Worm (Caenorhabditis elegans) whole organism, L2 larva: Measurements from ENCODE around the gene Y105C5B.9.

Experiments
- R02D3.7 ChIP-seq: fragments of 150-350 bp; optimal IDR thresholded peaks from 2 replicates; lab custom pipeline; 2014; ENCODE audit warnings: missing biosample characterization, missing genetic modification characterization
- Y55F3AM.14 ChIP-seq: fragments of 200-800 bp; sonication (Bioruptor generic); optimal IDR thresholded peaks from 2 replicates; lab custom pipeline; 2018; ENCODE audit warnings: mild to moderate bottlenecking, missing genetic modification characterization, missing compliant biosample characterization
- alr-1 ChIP-seq: fragments of 150-350 bp; optimal IDR thresholded peaks from 2 replicates; lab custom pipeline; 2014; ENCODE audit warnings: missing biosample characterization, missing genetic modification characterization
- aly-2 ChIP-seq: fragments of 150-350 bp; optimal IDR thresholded peaks from 2 replicates; lab custom pipeline; 2014; ENCODE audit warnings: missing biosample characterization, missing genetic modification characterization
- ama-1 ChIP-seq: fragments of 150-350 bp; optimal IDR thresholded peaks from 2 replicates; lab custom pipeline; 2018; ENCODE audit warnings: inconsistent platforms
- blmp-1 ChIP-seq: sonication (generic microtip); optimal IDR thresholded peaks from 2 replicates; lab custom pipeline; 2017; ENCODE audit warnings: missing genetic modification characterization, mild to moderate bottlenecking, missing compliant biosample characterization, antibody characterized with exemption, moderate library complexity; ENCODE audit not compliant: insufficient read depth
- ceh-16 ChIP-seq: fragments of 150-350 bp; optimal IDR thresholded peaks from 2 replicates; lab custom pipeline; 2014; ENCODE audit warnings: missing biosample characterization, missing genetic modification characterization
- ceh-82 ChIP-seq: fragments of 150-350 bp; optimal IDR thresholded peaks from 2 replicates; lab custom pipeline; 2014; ENCODE audit warnings: missing biosample characterization, missing genetic modification characterization
- crh-2 ChIP-seq: sonication (generic microtip); optimal IDR thresholded peaks from 2 replicates; lab custom pipeline; 2017; ENCODE audit warnings: missing biosample characterization, missing genetic modification characterization
- dmd-4 ChIP-seq: sonication (generic microtip); optimal IDR thresholded peaks from 2 replicates; lab custom pipeline; 2017; ENCODE audit warnings: missing biosample characterization, missing genetic modification characterization
- egl-27 ChIP-seq: sonication (generic microtip); optimal IDR thresholded peaks from 3 replicates; lab custom pipeline; 2017; ENCODE audit warnings: missing biosample characterization, missing genetic modification reagents, missing genetic modification characterization
- elt-3 ChIP-seq: sonication (generic microtip); optimal IDR thresholded peaks from 2 replicates; lab custom pipeline; 2017; ENCODE audit warnings: missing biosample characterization, missing genetic modification characterization
- fos-1 ChIP-seq: fragments of 150-350 bp; optimal IDR thresholded peaks from 2 replicates; lab custom pipeline; 2014; ENCODE audit warnings: missing biosample characterization, missing genetic modification characterization
- gmeb-1 ChIP-seq: fragments of 150-350 bp; optimal IDR thresholded peaks from 2 replicates; lab custom pipeline; 2014; ENCODE audit warnings: missing biosample characterization, missing genetic modification characterization
- lin-11 ChIP-seq: fragments of 150-350 bp; sonication (generic microtip); optimal IDR thresholded peaks from 2 replicates; lab custom pipeline; 2014; ENCODE audit warnings: missing biosample characterization, missing genetic modification characterization, inconsistent platforms, mixed read lengths
- lin-13 ChIP-seq: fragments of 150-350 bp; optimal IDR thresholded peaks from 2 replicates; lab custom pipeline; 2014; ENCODE audit warnings: missing biosample characterization, missing genetic modification reagents, missing genetic modification characterization
- lin-39 ChIP-seq: fragments of 150-350 bp; optimal IDR thresholded peaks from 2 replicates; lab custom pipeline; 2014; ENCODE audit warnings: missing biosample characterization, missing genetic modification reagents, missing genetic modification characterization
- lsy-2 ChIP-seq, 2 experiments: fragments of 150-350 bp in 1 of 2; sonication (generic microtip) in 1 of 2; optimal IDR thresholded peaks; 2 replicates each; lab custom pipeline; 2014 to 2017; ENCODE audit warnings: missing biosample characterization in 2 of 2, missing genetic modification characterization in 2 of 2
- mab-5 ChIP-seq: fragments of 150-350 bp; optimal IDR thresholded peaks from 2 replicates; lab custom pipeline; 2014; ENCODE audit warnings: missing biosample characterization, missing genetic modification characterization
- mbf-1 ChIP-seq: sonication (generic microtip); optimal IDR thresholded peaks from 2 replicates; lab custom pipeline; 2017; ENCODE audit warnings: missing biosample characterization, missing genetic modification characterization
- mdl-1 ChIP-seq, 2 experiments: fragments of 150-350 bp in 1 of 2; sonication (generic microtip) in 1 of 2; optimal IDR thresholded peaks; 2 replicates each; lab custom pipeline; 2017; ENCODE audit warnings: missing biosample characterization in 2 of 2, missing genetic modification characterization in 2 of 2
- nhr-10 ChIP-seq: sonication (generic microtip); optimal IDR thresholded peaks from 2 replicates; lab custom pipeline; 2017; ENCODE audit warnings: missing biosample characterization, missing genetic modification characterization
- nhr-12 ChIP-seq: fragments of 150-350 bp; optimal IDR thresholded peaks from 2 replicates; lab custom pipeline; 2014; ENCODE audit warnings: missing biosample characterization, missing genetic modification characterization
- nhr-129 ChIP-seq: fragments of 150-350 bp; optimal IDR thresholded peaks from 2 replicates; lab custom pipeline; 2014; ENCODE audit warnings: missing biosample characterization, missing genetic modification characterization
- nhr-21 ChIP-seq: fragments of 150-350 bp; optimal IDR thresholded peaks from 2 replicates; lab custom pipeline; 2014; ENCODE audit warnings: missing biosample characterization, missing genetic modification characterization
- nhr-23 ChIP-seq: fragments of 150-350 bp; optimal IDR thresholded peaks from 2 replicates; lab custom pipeline; 2014; ENCODE audit warnings: missing biosample characterization, missing genetic modification reagents, missing genetic modification characterization
- nhr-237 ChIP-seq: fragments of 150-350 bp; optimal IDR thresholded peaks from 2 replicates; lab custom pipeline; 2014; ENCODE audit warnings: missing biosample characterization, missing genetic modification characterization
- nhr-25 ChIP-seq: fragments of 150-350 bp; sonication (generic microtip); optimal IDR thresholded peaks from 3 replicates; lab custom pipeline; 2014; ENCODE audit warnings: missing biosample characterization, missing genetic modification characterization
- nhr-77 ChIP-seq: fragments of 150-350 bp; optimal IDR thresholded peaks from 2 replicates; lab custom pipeline; 2014; ENCODE audit warnings: missing biosample characterization, missing genetic modification characterization
- peb-1 ChIP-seq: fragments of 150-350 bp; optimal IDR thresholded peaks from 2 replicates; lab custom pipeline; 2014; ENCODE audit warnings: missing biosample characterization, missing genetic modification characterization
- sem-4 ChIP-seq: fragments of 150-350 bp; optimal IDR thresholded peaks from 2 replicates; lab custom pipeline; 2014; ENCODE audit warnings: missing biosample characterization, missing genetic modification reagents, missing genetic modification characterization
- skn-1 ChIP-seq: sonication (generic microtip); optimal IDR thresholded peaks from 2 replicates; lab custom pipeline; 2017; ENCODE audit warnings: missing biosample characterization, missing genetic modification characterization
- sma-3 ChIP-seq: sonication (generic microtip); optimal IDR thresholded peaks from 2 replicates; lab custom pipeline; 2016; ENCODE audit warnings: missing genetic modification reagents, missing genetic modification characterization, missing compliant biosample characterization
- snpc-4 ChIP-seq: fragments of 150-350 bp; optimal IDR thresholded peaks from 2 replicates; lab custom pipeline; 2014; ENCODE audit warnings: missing biosample characterization, missing genetic modification characterization
- unc-39 ChIP-seq: fragments of 150-350 bp; optimal IDR thresholded peaks from 2 replicates; lab custom pipeline; 2014; ENCODE audit warnings: missing biosample characterization, missing genetic modification characterization
- unc-55 ChIP-seq: fragments of 150-350 bp; sonication (generic microtip); optimal IDR thresholded peaks from 3 replicates; lab custom pipeline; 2014; ENCODE audit warnings: missing biosample characterization, missing genetic modification reagents, missing genetic modification characterization
- unc-62 ChIP-seq: fragments of 150-350 bp; optimal IDR thresholded peaks from 2 replicates; lab custom pipeline; 2014; ENCODE audit warnings: missing biosample characterization, missing genetic modification reagents, missing genetic modification characterization
- zag-1 ChIP-seq: fragments of 150-350 bp; optimal IDR thresholded peaks from 2 replicates; lab custom pipeline; 2014; ENCODE audit warnings: missing biosample characterization, missing genetic modification characterization
- ztf-1 ChIP-seq: fragments of 200-800 bp; sonication (Bioruptor generic); conservative IDR thresholded peaks from 2 replicates; pipeline ENCODE4 v1.3.6; 2022; ENCODE audit warnings: missing genetic modification characterization, missing compliant biosample characterization
- ztf-11 ChIP-seq: sonication (generic microtip); optimal IDR thresholded peaks from 2 replicates; lab custom pipeline; 2017; ENCODE audit warnings: missing biosample characterization, missing genetic modification characterization
- ztf-4 ChIP-seq: fragments of 150-350 bp; optimal IDR thresholded peaks from 2 replicates; lab custom pipeline; 2014; ENCODE audit warnings: missing biosample characterization, missing genetic modification characterization

Gene Y105C5B.9

ce11 chrIV:15931833-15932232 is 1.5 kb downstream of the Y105C5B.9 start (continued):
- TF ChIP-seq dmd-4 (tag; lab: Kevin White, UChicago) (no peak), nhr-10 (tag; lab: Kevin White, UChicago) (no peak), blmp-1 (tag; lab: Kevin White, UChicago) (no peak), ztf-4 (tag; lab: Kevin White, UChicago) (no peak), lin-11 (no peak), nhr-237 (tag; lab: Kevin White, UChicago) (no peak), peb-1 (tag; lab: Kevin White, UChicago) (no peak), lsy-2 (tag; optimal IDR thresholded peaks at IDR 0.05; lab: Kevin White, UChicago) (no peak), aly-2 (tag; lab: Kevin White, UChicago) (no peak), fos-1 (tag; lab: Kevin White, UChicago) (no peak), nhr-25 (no peak), mbf-1 (tag; lab: Kevin White, UChicago) (no peak), zag-1 (tag; lab: Kevin White, UChicago) (no peak), nhr-77 (no peak)

DNA sequence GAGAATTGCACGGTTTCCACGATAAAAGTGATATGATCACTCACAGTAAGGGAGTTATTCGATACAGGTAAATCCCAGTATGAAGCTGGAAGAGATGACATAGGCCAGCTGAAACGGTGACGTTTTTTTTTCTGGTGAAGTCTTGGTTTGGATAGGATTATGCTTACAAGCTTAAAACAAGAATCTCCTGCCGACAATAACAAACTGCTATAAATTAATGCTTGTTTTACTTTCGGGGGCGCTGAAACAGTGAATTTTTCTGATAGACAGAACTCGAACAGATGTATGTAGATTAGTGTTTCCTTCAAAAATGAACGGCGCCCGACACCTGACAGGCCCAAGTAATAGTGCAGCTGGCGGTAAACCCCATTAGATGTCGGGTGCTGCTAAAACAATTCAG is 3.4 kb downstream of the Y105C5B.9 start, which contains the start of gene srv-16:
srv-16 (minus strand) TSS at position 101 of the 400 bp plus-strand sequence.
- TF ChIP-seq ceh-82 (no peak), unc-39 (tag; lab: Kevin White, UChicago) (no peak)

DNA sequence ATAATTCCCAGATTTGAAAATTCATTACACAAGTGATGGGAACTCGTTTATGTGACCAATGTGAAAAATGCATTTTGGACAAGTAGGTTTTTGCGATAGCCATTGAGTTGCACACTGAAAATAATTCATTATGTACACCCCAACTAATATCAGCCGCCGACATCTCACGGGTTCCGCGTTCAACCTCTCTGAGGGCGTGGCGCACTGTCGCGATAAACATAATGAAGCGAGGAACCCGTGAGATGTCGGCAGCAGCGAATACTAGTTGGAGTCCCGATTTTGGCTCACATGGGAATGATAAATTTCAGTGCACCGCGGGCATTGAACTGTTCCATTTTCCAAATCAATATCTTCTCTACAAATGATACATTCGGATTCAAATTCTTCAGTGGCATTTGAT is 6.7 kb downstream of the Y105C5B.9 start:
- TF ChIP-seq lin-13 (GFP tag; lab: Kevin White, UChicago), result no peak
- no peak for TF ChIP-seq mdl-1 (tag; optimal IDR thresholded peaks at IDR 0.05; lab: Kevin White, UChicago)
- TF ChIP-seq unc-62 (GFP tag; lab: Kevin White, UChicago), result no peak
- TF ChIP-seq ceh-16 (tag; lab: Kevin White, UChicago), result no peak
- no peak for TF ChIP-seq ama-1 (lab: Kevin White, UChicago)
- TF ChIP-seq nhr-25, result no peak
- no peak for TF ChIP-seq egl-27
- TF ChIP-seq ceh-82, result no peak
- TF ChIP-seq nhr-10 (tag; lab: Kevin White, UChicago), result no peak

DNA sequence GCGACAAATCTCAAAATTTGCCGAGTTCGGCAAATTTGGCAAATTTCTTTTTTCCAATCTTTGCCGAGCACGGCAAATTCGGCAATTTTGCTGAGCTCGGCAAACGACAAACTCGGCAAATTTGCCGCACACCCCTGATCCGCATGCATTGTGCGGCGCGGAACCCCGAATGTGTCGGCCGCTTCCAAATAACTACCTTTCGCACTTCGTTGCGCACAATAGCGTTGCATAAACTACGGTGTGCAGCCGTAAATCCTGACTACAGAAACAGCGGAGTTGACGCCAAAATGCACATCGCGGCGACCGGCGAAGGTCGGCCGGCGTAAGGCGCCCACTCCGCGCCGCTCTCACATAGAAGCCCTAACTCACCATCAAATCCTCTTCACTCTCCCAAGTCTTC is 8.1 kb downstream of the Y105C5B.9 start:
- TF ChIP-seq ama-1 (lab: Kevin White, UChicago) (no peak), nhr-77 (no peak), lin-11 (no peak), sma-3 (GFP tag; lab: Kevin White, UChicago) (no peak), aly-2 (tag; lab: Kevin White, UChicago) (no peak)

DNA sequence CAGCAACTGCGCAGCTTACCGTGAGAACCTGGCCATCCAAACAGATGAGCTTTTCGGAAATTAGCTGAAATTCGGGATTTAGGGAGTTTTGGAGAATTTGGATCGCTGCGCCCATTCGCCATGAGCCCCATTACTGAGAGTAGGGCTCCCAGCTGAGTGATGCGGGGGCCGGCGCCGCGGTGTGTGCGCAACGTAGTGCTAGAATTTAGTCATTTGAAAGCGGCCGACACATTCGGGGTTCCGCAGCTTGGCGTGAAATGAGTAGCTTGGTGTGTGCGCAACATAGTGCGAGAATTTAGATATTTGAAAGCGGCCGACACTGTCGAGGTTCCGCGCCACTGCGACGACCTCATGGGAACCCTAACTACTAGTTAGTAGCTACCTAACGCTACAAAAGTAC is 10.4 kb downstream of the Y105C5B.9 start:
- TF ChIP-seq snpc-4 (no peak), ztf-1 (no peak), ceh-16 (tag; lab: Kevin White, UChicago) (no peak), lin-39 (tag; lab: Kevin White, UChicago) (no peak), mbf-1 (tag; lab: Kevin White, UChicago) (no peak), zag-1 (tag; lab: Kevin White, UChicago) (no peak), nhr-77 (no peak), mdl-1 (tag; optimal IDR thresholded peaks at IDR 0.05; lab: Kevin White, UChicago) (no peak), blmp-1 (tag; lab: Kevin White, UChicago) (no peak), lin-11 (no peak), ztf-11 (tag; lab: Kevin White, UChicago) (no peak), R02D3.7 (tag; lab: Kevin White, UChicago) (no peak), skn-1 (no peak), nhr-21 (tag; lab: Kevin White, UChicago) (no peak), gmeb-1 (no peak), sem-4 (no peak), lsy-2 (tag; optimal IDR thresholded peaks at IDR 0.05; lab: Kevin White, UChicago) (no peak), nhr-12 (no peak), aly-2 (tag; lab: Kevin White, UChicago) (no peak)

- TF ChIP-seq sem-4 (no peak), nhr-23 (tag; lab: Kevin White, UChicago) (no peak), nhr-129 (tag; lab: Kevin White, UChicago) (no peak), elt-3 (tag; lab: Kevin White, UChicago) (no peak), ceh-16 (tag; lab: Kevin White, UChicago) (no peak), ceh-82 (no peak), unc-55 (GFP tag; lab: Kevin White, UChicago) (no peak), alr-1 (tag; lab: Kevin White, UChicago) (no peak), lsy-2 (tag; optimal IDR thresholded peaks at IDR 0.05; lab: Kevin White, UChicago) (no peak), ztf-1 (no peak), nhr-12 (no peak), sma-3 (GFP tag; lab: Kevin White, UChicago) (no peak), mdl-1 (tag; optimal IDR thresholded peaks at IDR 0.05; lab: Kevin White, UChicago) (no peak), Y55F3AM.14 (GFP tag; lab: Kevin White, UChicago) (no peak), nhr-25 (no peak), crh-2 (no peak), skn-1 (no peak), mbf-1 (tag; lab: Kevin White, UChicago) (no peak), unc-62 (GFP tag; lab: Kevin White, UChicago) (no peak), mab-5 (no peak)
- TF ChIP-seq, all 48 proteins: peak for 0
Measured at ce11 chrIV:15941403-15941802, 11.0 kb downstream of the Y105C5B.9 start, which contains the start of gene Y105C5B.11. Y105C5B.11 (minus strand) TSS chrIV:15941503.
